Worm (Caenorhabditis elegans) whole organism, dauer: ENCODE measurements around the gene F35A5.8.

ENCODE experiments used
- unc-62 ChIP-seq: sonication (generic microtip); optimal IDR thresholded peaks from 2 replicates; lab custom pipeline; 2017; ENCODE audit warnings: missing biosample characterization, missing genetic modification reagents, missing genetic modification characterization

F35A5.8 gene

ce11 chrX:3803314-3803713 is at the start of gene F35A5.8:
Gene F35A5.8, minus strand, starts transcription at chrX:3803464.
- TF ChIP-seq unc-62 = no peak

DNA sequence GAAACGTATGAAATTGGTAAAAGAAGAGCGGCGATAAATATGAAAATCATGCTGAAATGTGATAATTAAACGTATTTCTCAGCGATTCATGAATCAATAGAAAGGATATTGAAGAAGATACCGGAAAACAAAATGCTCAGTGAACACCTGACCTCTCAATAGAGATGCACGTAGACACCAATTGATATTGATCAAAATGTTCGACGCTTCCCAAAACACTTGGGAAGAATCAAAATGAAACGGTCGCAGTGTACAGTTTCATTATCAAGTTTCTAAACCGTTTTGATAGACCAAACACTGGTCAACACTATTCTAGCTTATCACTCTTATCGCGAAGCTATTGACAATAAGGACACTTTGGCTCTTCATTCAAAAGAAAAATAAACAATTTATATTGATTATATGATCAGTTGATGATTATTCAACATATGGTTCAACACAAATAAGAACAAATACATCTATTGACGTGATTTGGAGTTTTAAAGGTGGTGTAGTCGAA is 39.2 kb upstream of the F35A5.8 start, which contains the start of gene ttr-48:
Gene ttr-48 (minus strand): TSS at position 51 of the 499 bp plus-strand sequence.
- no peak for TF ChIP-seq unc-62

- no peak for TF ChIP-seq unc-62
Measured at ce11 chrX:3839172-3839571, 35.9 kb upstream of the F35A5.8 start.

DNA sequence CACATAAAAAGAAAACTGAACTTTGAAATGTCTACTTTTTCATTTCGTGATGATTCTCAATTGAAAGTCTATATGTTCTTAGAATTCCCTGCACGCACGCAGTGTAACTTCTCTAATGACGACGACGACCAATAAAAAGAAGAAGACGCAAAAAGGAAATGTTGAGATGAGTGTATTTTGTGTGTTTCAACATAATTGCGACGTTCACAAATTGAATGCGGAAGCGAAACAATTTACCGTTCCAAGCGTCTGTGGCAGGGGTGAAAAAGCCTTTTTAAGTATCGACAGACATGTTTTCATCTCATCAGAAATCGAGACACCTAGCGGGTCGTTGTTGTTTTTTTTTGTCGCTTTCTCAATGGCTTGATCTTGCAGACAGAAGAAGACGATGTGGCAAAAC is 35.4 kb upstream of the F35A5.8 start:
- no peak for TF ChIP-seq unc-62

DNA sequence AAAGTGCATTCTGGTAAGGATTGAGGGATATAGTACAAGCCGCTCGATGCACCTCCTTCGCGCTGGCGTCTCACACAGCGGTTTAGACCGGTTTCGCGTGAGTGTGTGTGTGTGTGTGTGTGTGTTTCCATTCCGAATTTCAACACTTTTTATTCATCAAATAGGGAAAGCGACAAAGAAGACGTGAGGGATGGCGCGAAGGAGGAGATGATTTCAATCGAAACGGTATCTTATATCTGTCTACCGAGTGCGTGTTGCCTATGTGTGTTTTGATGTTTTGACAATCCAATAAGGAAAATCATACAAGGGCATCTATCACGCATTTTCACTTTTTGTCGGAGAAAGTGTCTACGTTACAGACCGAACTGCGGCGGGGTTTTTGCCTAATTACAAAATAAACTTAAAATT is 34.5 kb upstream of the F35A5.8 start:
- no peak for TF ChIP-seq unc-62

- TF ChIP-seq unc-62 = no peak
Measured at ce11 chrX:3835632-3836031, 32.4 kb upstream of the F35A5.8 start.

ce11 chrX:3833964-3834840 is 30.9 kb upstream of the F35A5.8 start:
- TF ChIP-seq unc-62 = no peak

DNA sequence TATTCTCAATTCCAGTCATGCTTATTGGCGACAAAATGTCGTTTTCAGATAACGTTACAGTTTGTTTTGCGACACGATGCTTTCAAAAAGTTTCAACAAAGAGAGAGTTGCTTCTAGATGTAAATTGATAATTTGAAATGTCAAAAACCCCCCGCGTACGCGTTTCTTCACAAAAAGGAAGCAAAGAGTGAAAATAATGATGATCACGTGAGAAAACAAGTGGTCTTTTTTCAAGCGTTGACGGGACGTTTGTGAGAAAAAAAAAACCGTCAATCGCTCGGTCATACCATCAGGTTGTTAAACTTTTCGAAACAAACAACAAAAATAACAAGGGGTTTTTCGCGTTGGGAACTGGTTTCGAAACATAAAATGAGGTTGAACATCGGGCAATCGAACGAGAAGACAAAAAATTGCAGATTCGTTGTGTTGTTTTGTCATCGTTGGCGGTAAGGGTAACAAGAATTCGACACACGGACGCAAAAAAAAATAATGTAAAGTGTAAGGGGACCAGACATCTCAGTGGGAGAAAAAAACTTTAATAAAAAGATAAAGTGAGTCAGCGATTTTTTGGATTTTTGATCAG is 28.9 kb upstream of the F35A5.8 start:
- no peak for TF ChIP-seq unc-62

- no peak for TF ChIP-seq unc-62
Measured at ce11 chrX:3830872-3831271, 27.6 kb upstream of the F35A5.8 start.

DNA sequence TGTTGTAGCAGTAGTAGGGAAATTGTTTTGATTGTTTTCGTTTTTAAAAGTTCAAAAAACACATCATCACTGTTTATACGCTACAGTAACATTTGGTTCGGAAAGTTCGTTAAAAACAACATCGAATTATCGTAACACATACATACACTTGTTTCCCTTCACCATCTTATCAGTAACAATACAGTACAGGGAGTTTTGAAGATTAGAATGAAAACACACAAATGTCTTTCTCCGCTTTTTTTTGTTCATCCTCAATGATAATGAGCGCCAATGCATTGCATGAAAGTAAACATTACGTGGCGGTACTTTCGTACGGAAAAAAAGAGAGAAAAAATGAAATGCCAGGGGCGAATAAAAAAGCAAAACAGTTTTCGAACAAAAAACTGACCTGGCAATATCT is 26.3 kb upstream of the F35A5.8 start:
- TF ChIP-seq unc-62 = no peak

ce11 chrX:3828598-3829204 is 25.4 kb upstream of the F35A5.8 start:
- no peak for TF ChIP-seq unc-62

DNA sequence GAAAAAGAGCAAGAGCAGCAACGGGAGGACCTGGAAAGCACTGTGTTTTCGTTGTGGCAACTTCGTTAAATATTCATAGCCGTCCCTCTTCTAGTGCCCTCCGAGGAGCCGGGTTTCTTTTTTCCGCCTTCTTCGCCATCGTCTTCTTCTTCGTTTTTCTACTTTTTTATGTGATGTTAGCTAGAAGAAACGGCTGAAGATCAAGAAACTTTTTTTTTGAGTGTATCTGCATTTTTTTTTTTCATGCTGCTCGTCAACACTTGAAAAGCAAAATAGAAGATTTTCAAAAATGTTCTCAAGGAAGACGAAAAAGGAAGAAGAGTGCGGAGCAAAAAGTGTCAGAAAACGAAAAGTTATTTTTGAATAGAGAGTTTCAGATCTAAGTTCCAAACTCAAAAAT is 24.0 kb upstream of the F35A5.8 start:
- TF ChIP-seq unc-62 = no peak

ce11 chrX:3826863-3827262 is 23.6 kb upstream of the F35A5.8 start, which contains the start of gene fkh-9:
Gene fkh-9, minus strand, starts transcription at chrX:3826963.
- no peak for TF ChIP-seq unc-62

DNA sequence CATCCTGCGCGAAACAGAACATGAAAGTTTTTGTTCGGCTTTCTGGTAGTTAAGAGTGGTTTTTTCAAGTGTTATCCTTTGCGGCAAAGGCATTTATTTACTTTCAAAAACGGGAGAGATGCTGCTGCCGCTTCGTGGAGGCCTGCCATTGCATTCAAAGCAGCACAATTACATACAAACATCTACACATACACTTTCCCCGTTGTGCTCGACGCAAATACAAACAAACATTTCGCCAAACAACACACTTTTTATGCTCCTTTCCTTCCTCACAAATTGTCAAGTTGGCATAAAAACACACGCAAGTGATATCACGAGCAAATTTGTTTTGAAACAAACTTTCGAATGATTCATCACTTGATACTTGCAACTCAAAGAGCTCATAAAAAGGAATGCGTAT is 22.9 kb upstream of the F35A5.8 start:
- TF ChIP-seq unc-62 = no peak

DNA sequence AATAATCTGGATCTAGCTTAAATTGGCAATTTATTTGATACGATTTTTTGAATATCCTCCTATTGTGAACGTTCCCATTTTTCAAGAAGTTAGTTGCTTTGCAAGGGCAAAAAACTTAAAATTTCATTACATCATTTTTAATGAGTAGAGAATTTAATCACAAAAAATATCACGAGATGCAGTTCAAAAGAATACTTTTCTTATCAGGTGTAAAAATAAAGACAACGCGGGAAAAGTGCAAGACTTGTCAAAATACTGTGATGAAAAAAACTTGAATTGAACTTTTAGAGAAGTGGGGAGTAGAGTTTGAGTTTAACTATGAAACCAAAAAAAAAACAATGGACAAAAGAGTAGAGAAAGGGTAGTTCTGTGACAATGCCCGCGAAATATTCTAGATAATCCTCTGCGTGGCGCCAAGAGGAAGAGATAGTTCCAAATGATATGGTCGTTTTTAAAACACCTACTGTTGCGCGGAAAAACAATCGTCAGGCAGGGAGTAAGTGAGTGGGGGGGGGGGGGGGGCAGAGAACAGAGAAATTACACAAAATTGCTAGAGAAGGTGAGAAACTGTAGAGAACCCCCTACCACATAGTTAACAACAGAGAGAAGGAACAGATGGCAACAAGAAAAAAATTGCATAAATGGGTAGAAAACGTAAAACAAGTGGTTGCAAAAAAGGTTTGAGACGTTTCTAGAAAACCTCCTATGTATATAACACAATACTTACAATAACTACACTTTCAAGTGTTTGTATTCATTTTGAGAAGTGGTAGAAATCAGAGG is 21.8 kb upstream of the F35A5.8 start:
- no peak for TF ChIP-seq unc-62

DNA sequence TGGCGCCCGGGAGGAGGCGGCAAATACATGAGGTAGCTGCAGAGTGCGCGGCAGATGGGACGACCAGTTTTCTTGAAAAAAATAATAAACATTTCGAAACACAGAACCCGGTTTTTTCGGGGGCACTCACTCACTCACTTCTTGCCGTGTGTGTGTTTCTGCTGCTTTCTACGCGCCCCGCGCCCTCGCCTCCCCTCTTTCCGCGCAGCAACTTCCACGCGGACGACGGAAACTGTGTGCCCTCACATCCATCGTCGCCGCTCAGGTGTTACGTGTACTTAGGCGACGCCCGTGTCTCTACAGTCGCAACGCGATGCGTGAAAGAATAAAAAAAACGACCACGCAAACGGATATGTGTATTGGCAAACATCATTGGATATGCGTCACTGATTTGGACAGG is 21.2 kb upstream of the F35A5.8 start:
- no peak for TF ChIP-seq unc-62

- TF ChIP-seq unc-62 = no peak
Measured at ce11 chrX:3823869-3824268, 20.6 kb upstream of the F35A5.8 start.
